Worm (Caenorhabditis elegans): ENCODE data around the gene smf-3.

DNA sequence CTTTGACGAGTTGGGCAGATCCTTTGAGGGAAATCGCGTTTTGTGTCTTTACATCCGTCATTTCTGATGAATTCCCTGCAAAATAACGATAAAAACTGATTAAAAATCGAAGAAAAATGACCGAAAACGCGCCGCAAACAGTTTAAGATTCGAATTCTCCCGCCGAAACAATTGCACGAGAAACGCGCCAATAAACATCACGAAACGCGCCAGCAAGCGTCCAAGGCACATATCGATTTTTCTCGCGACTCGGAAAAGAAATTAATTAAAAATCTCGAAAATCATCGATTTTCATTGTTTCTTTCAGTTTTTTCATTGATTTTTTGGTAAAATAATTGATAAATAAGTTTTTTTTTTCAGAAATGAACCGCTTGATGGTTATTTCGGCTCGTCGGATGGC lies 22.3 kb downstream of the smf-3 start, which contains the start of the genes mdf-2 and nduv-3:
- TF ChIP-seq nhr-11 (tag; optimal IDR thresholded peaks at IDR 0.05) (no peak), elt-3 (tag; optimal IDR thresholded peaks at IDR 0.05) (no peak), tbx-2 (tag; optimal IDR thresholded peaks at IDR 0.05) (no peak), mdl-1 (tag; optimal IDR thresholded peaks at IDR 0.05) (no peak), egl-5 (tag; optimal IDR thresholded peaks at IDR 0.05) (peak; percentile 81), snpc-4 (tag; optimal IDR thresholded peaks at IDR 0.05) (peak; percentile 62), egl-27 (tag; optimal IDR thresholded peaks at IDR 0.05) (no peak), sea-2 (GFP tag; optimal IDR thresholded peaks at IDR 0.05) (no peak), ama-1 (optimal IDR thresholded peaks at IDR 0.05) (no peak), daf-12 (tag; optimal IDR thresholded peaks at IDR 0.05) (no peak), fos-1 (tag; optimal IDR thresholded peaks at IDR 0.05) (no peak), elt-1 (tag; optimal IDR thresholded peaks at IDR 0.05) (no peak)

Data from whole organism, L3 larva.